Fruit fly (Drosophila melanogaster) whole organism, embryonic: ENCODE data around the gene PIP82.

Experiments used
- Atf-2 ChIP-seq: fragments of 200-800 bp; sonication (Bioruptor generic); optimal IDR thresholded peaks from 2 replicates; lab custom pipeline; 2016; ENCODE audit warnings: missing biosample characterization, missing genetic modification characterization
- CG11398 ChIP-seq: fragments of 200-800 bp; sonication (Bioruptor generic); optimal IDR thresholded peaks from 2 replicates; lab custom pipeline; 2016; ENCODE audit warnings: missing biosample characterization, missing genetic modification characterization
- CG12299 ChIP-seq: fragments of 200-800 bp; sonication (Bioruptor generic); optimal IDR thresholded peaks from 2 replicates; lab custom pipeline; 2018; ENCODE audit warnings: missing biosample characterization, mild to moderate bottlenecking, missing genetic modification characterization
- CG13296 ChIP-seq: fragments of 200-800 bp; sonication (Bioruptor generic); optimal IDR thresholded peaks from 3 replicates; lab custom pipeline; 2018; ENCODE audit warnings: missing biosample characterization, mild to moderate bottlenecking, missing genetic modification characterization
- CG14667 ChIP-seq: fragments of 200-800 bp; sonication (Bioruptor generic); IDR thresholded peaks from 2 replicates; pipeline ENCODE4 v1.3.6; 2022; ENCODE audit warnings: missing biosample characterization, missing genetic modification characterization
- CG1603 ChIP-seq: fragments of 200-800 bp; sonication (Bioruptor generic); optimal IDR thresholded peaks from 2 replicates; lab custom pipeline; 2019; ENCODE audit warnings: missing biosample characterization, mild to moderate bottlenecking, missing genetic modification characterization, moderate library complexity
- CG16815 ChIP-seq: fragments of 200-800 bp; sonication (Bioruptor generic); optimal IDR thresholded peaks from 3 replicates; lab custom pipeline; 2017; ENCODE audit warnings: missing biosample characterization, mild to moderate bottlenecking, missing genetic modification characterization
- CG16863 ChIP-seq: fragments of 200-800 bp; sonication (Bioruptor generic); optimal IDR thresholded peaks from 3 replicates; lab custom pipeline; 2016; ENCODE audit warnings: missing biosample characterization, missing genetic modification characterization
- CG17328 ChIP-seq: fragments of 200-800 bp; sonication (Bioruptor generic); IDR thresholded peaks from 2 replicates; pipeline ENCODE4 v1.3.6; 2022; ENCODE audit warnings: missing biosample characterization, missing genetic modification characterization
- CG17385 ChIP-seq: fragments of 200-800 bp; sonication (Bioruptor generic); optimal IDR thresholded peaks from 3 replicates; lab custom pipeline; 2018; ENCODE audit warnings: missing biosample characterization, mild to moderate bottlenecking, missing genetic modification characterization
- CG17829 ChIP-seq: fragments of 200-800 bp; optimal IDR thresholded peaks from 2 replicates; lab custom pipeline; 2019; ENCODE audit warnings: missing biosample characterization, mild to moderate bottlenecking, missing genetic modification characterization, moderate library complexity
- CG18476 ChIP-seq: fragments of 200-800 bp; sonication (Bioruptor generic); optimal IDR thresholded peaks from 2 replicates; lab custom pipeline; 2016; ENCODE audit warnings: missing biosample characterization, mild to moderate bottlenecking, missing genetic modification characterization
- CG2678 ChIP-seq: fragments of 200-800 bp; sonication (Bioruptor generic); optimal IDR thresholded peaks from 3 replicates; lab custom pipeline; 2019; ENCODE audit warnings: missing biosample characterization, mild to moderate bottlenecking, missing genetic modification characterization, moderate library complexity
- CG4328 ChIP-seq: fragments of 200-800 bp; sonication (Bioruptor generic); optimal IDR thresholded peaks from 3 replicates; lab custom pipeline; 2017; ENCODE audit warnings: missing biosample characterization, missing genetic modification reagents, missing genetic modification characterization
- CG4617 ChIP-seq: fragments of 200-800 bp; sonication (Bioruptor generic); optimal IDR thresholded peaks from 3 replicates; lab custom pipeline; 2016; ENCODE audit warnings: missing biosample characterization, missing genetic modification characterization, borderline replicate concordance
- CG4820 ChIP-seq: fragments of 200-800 bp; sonication (Bioruptor generic); optimal IDR thresholded peaks from 3 replicates; lab custom pipeline; 2016; ENCODE audit warnings: missing biosample characterization, missing genetic modification characterization
- CG5245 ChIP-seq: fragments of 200-800 bp; sonication (Bioruptor generic); optimal IDR thresholded peaks from 3 replicates; lab custom pipeline; 2016; ENCODE audit warnings: missing biosample characterization, missing genetic modification characterization
- CG6254 ChIP-seq: fragments of 200-800 bp; sonication (Bioruptor generic); optimal IDR thresholded peaks from 3 replicates; lab custom pipeline; 2017; ENCODE audit warnings: mild to moderate bottlenecking, missing biosample characterization, missing genetic modification reagents, missing genetic modification characterization
- CG6765 ChIP-seq: fragments of 200-800 bp; sonication (Bioruptor generic); optimal IDR thresholded peaks from 3 replicates; lab custom pipeline; 2017; ENCODE audit warnings: missing biosample characterization, mild to moderate bottlenecking, missing genetic modification characterization
- CG8388 ChIP-seq: fragments of 200-800 bp; sonication (Bioruptor generic); optimal IDR thresholded peaks from 2 replicates; lab custom pipeline; 2019; ENCODE audit warnings: missing biosample characterization, mild to moderate bottlenecking, missing genetic modification characterization, moderate library complexity
- CG8924 ChIP-seq: fragments of 200-800 bp; optimal IDR thresholded peaks from 3 replicates; lab custom pipeline; 2019; ENCODE audit warnings: missing biosample characterization, mild to moderate bottlenecking, missing genetic modification characterization, moderate library complexity
- CHES-1-like ChIP-seq: fragments of 200-800 bp; sonication (Bioruptor generic); optimal IDR thresholded peaks from 2 replicates; lab custom pipeline; 2016; ENCODE audit warnings: missing biosample characterization, missing genetic modification characterization
- Camta ChIP-seq: fragments of 200-800 bp; sonication (Bioruptor generic); optimal IDR thresholded peaks from 2 replicates; lab custom pipeline; 2016; ENCODE audit warnings: missing biosample characterization, missing genetic modification characterization
- D ChIP-seq, 2 experiments: fragments of 200-800 bp in 1 of 2; fragments of >200 bp in 1 of 2; sonication (Bioruptor generic) in 1 of 2; optimal IDR thresholded peaks; 2 replicates in 1 of 2; 3 replicates in 1 of 2; lab custom pipeline; 2017; ENCODE audit warnings: mild to moderate bottlenecking in 1 of 2, missing biosample characterization in 1 of 2, missing genetic modification characterization in 1 of 2, missing genetic modification reagents in 1 of 2
- E2f1 ChIP-seq: fragments of 200-800 bp; sonication (Bioruptor generic); IDR thresholded peaks from 2 replicates; pipeline ENCODE4 v1.3.6; 2022; ENCODE audit warnings: missing biosample characterization, missing genetic modification characterization
- Eip74EF ChIP-seq, 2 experiments: fragments of 200-800 bp in 1 of 2; fragments of >200 bp in 1 of 2; sonication (Bioruptor generic) in 1 of 2; optimal IDR thresholded peaks; 2 replicates each; lab custom pipeline; 2017 to 2019; ENCODE audit warnings: missing biosample characterization in 2 of 2, missing genetic modification characterization in 2 of 2, mild to moderate bottlenecking in 1 of 2, moderate library complexity in 1 of 2
- Lpt ChIP-seq: fragments of >200 bp; optimal IDR thresholded peaks from 2 replicates; lab custom pipeline; 2018; ENCODE audit warnings: missing biosample characterization, missing genetic modification characterization
- Meics ChIP-seq: fragments of 200-800 bp; sonication (Bioruptor generic); optimal IDR thresholded peaks from 2 replicates; lab custom pipeline; 2017; ENCODE audit warnings: missing biosample characterization, mild to moderate bottlenecking, missing genetic modification characterization
- NK7.1 ChIP-seq: fragments of 200-800 bp; sonication (Bioruptor generic); optimal IDR thresholded peaks from 3 replicates; lab custom pipeline; 2016; ENCODE audit warnings: missing biosample characterization, missing genetic modification characterization
- Ssrp ChIP-seq: fragments of 200-800 bp; sonication (Bioruptor generic); optimal IDR thresholded peaks from 2 replicates; lab custom pipeline; 2018; ENCODE audit warnings: missing biosample characterization, mild to moderate bottlenecking, missing genetic modification characterization, moderate library complexity
- ase ChIP-seq: fragments of 200-800 bp; sonication (Bioruptor generic); IDR thresholded peaks from 3 replicates; pipeline ENCODE4 v1.3.6; 2022; ENCODE audit warnings: missing biosample characterization, missing genetic modification characterization
- ci ChIP-seq: fragments of 200-800 bp; sonication (Bioruptor generic); IDR thresholded peaks from 3 replicates; pipeline ENCODE4 v1.3.6; 2022; ENCODE audit warnings: missing biosample characterization, missing genetic modification characterization
- crol ChIP-seq: fragments of 200-800 bp; sonication (Bioruptor generic); IDR thresholded peaks from 2 replicates; pipeline ENCODE4 v1.3.6; 2022; ENCODE audit warnings: missing biosample characterization, missing genetic modification characterization
- dpn ChIP-seq, 2 experiments: fragments of 200-800 bp; sonication (Bioruptor generic); optimal IDR thresholded peaks; 3 replicates each; lab custom pipeline; 2016; ENCODE audit warnings: missing biosample characterization in 2 of 2, missing genetic modification characterization in 2 of 2
- fd102C ChIP-seq: fragments of 200-800 bp; sonication (Bioruptor generic); optimal IDR thresholded peaks from 2 replicates; lab custom pipeline; 2018; ENCODE audit warnings: missing biosample characterization, mild to moderate bottlenecking, missing genetic modification characterization, moderate library complexity
- fd96Cb ChIP-seq: fragments of 200-800 bp; sonication (Bioruptor generic); optimal IDR thresholded peaks from 2 replicates; lab custom pipeline; 2018; ENCODE audit warnings: missing biosample characterization, mild to moderate bottlenecking, missing genetic modification characterization, moderate library complexity
- h ChIP-seq: fragments of >200 bp; optimal IDR thresholded peaks from 2 replicates; lab custom pipeline; 2017
- insv ChIP-seq, 2 experiments: fragments of 200-800 bp; sonication (Bioruptor generic); optimal IDR thresholded peaks; 3 replicates each; lab custom pipeline; 2016 to 2018; ENCODE audit warnings: missing biosample characterization in 2 of 2, missing genetic modification characterization in 2 of 2
- ken ChIP-seq: fragments of 200-800 bp; sonication (Bioruptor generic); IDR thresholded peaks from 3 replicates; pipeline ENCODE4 v1.3.6; 2022; ENCODE audit warnings: missing biosample characterization, missing genetic modification characterization
- nau ChIP-seq: fragments of 200-800 bp; sonication (Bioruptor generic); optimal IDR thresholded peaks from 3 replicates; lab custom pipeline; 2017; ENCODE audit warnings: missing biosample characterization, mild to moderate bottlenecking, missing genetic modification characterization, missing genetic modification reagents
- pb ChIP-seq: fragments of 200-800 bp; sonication (Bioruptor generic); optimal IDR thresholded peaks from 3 replicates; lab custom pipeline; 2016; ENCODE audit warnings: missing biosample characterization, missing genetic modification characterization
- pnt ChIP-seq: fragments of 200-800 bp; sonication (Bioruptor generic); optimal IDR thresholded peaks from 3 replicates; lab custom pipeline; 2016; ENCODE audit warnings: missing biosample characterization, missing genetic modification characterization
- psq ChIP-seq: fragments of 200-800 bp; sonication (Bioruptor generic); optimal IDR thresholded peaks from 2 replicates; lab custom pipeline; 2017; ENCODE audit warnings: missing biosample characterization, missing genetic modification characterization
- slp2 ChIP-seq: fragments of 200-800 bp; sonication (Bioruptor generic); optimal IDR thresholded peaks from 2 replicates; lab custom pipeline; 2016; ENCODE audit warnings: missing biosample characterization, missing genetic modification characterization
- tap ChIP-seq: fragments of 200-800 bp; optimal IDR thresholded peaks from 3 replicates; lab custom pipeline; 2019; ENCODE audit warnings: missing biosample characterization, mild to moderate bottlenecking, missing genetic modification characterization, moderate library complexity
- tio ChIP-seq: fragments of 200-800 bp; sonication (Bioruptor generic); optimal IDR thresholded peaks from 2 replicates; lab custom pipeline; 2017; ENCODE audit warnings: missing biosample characterization, missing genetic modification characterization, inconsistent platforms
- tll ChIP-seq, 2 experiments: fragments of 200-800 bp in 1 of 2; fragments of >200 bp in 1 of 2; sonication (Bioruptor generic) in 1 of 2; optimal IDR thresholded peaks; 2 replicates each; lab custom pipeline; 2017 to 2019; ENCODE audit warnings: missing biosample characterization in 2 of 2, missing genetic modification characterization in 2 of 2, mild to moderate bottlenecking in 1 of 2, moderate library complexity in 1 of 2
- toy ChIP-seq: fragments of 200-800 bp; sonication (Bioruptor generic); IDR thresholded peaks from 2 replicates; pipeline ENCODE4 v1.3.6; 2022; ENCODE audit warnings: missing biosample characterization, missing genetic modification characterization
- wek ChIP-seq: fragments of 200-800 bp; sonication (Bioruptor generic); optimal IDR thresholded peaks from 3 replicates; lab custom pipeline; 2018; ENCODE audit warnings: missing biosample characterization, mild to moderate bottlenecking, missing genetic modification characterization, moderate library complexity
- wor ChIP-seq: fragments of 200-800 bp; sonication (Bioruptor generic); IDR thresholded peaks from 2 replicates; pipeline ENCODE4 v1.3.6; 2022; ENCODE audit warnings: missing biosample characterization, missing genetic modification characterization

The PIP82 gene

DNA sequence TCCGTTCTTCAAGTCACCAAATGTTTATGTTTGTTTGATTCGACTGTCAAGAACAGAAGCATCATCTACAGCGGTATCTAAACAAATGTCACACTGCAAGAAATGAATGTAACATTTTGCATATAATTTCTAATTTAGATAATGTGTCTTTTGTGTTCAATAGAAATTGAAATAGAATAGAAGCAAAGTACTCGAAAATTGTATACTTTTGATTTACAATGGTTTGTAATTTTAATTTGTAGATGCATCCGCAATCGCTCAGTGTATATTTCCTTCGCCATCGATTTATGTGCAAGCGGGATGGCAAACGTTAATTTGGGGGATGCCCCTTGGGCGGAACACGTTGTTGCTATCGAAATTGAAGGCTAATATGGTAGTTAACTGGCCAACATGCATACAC is 8.7 kb upstream of the PIP82 start (continued):
- peak; percentile 71 for TF ChIP-seq CG17328 (GFP tag; lab: Robert Waterston, UW)
- peak; percentile 59; the same call in 2 of the 3 replicates for TF ChIP-seq ken (GFP tag; lab: Robert Waterston, UW)
- peak; percentile 80 for TF ChIP-seq CG1603
- peak; percentile 7 for TF ChIP-seq NK7.1 (GFP tag; lab: Kevin White, UChicago)
- peak; percentile 8 for TF ChIP-seq tio
- TF ChIP-seq CG8388 (GFP tag; lab: Kevin White, UChicago): peak; percentile 68
- peak; percentile 36 for TF ChIP-seq CG6254 (GFP tag; lab: Kevin White, UChicago)
- peak; percentile 20 for TF ChIP-seq nau (GFP tag; lab: Kevin White, UChicago)
- TF ChIP-seq CG4617 (GFP tag; lab: Kevin White, UChicago): no peak
- peak; percentile 30 for TF ChIP-seq CG18476
- peak; percentile 40; the same call in 1 of the 2 replicates for TF ChIP-seq wor
- TF ChIP-seq fd102C (GFP tag; lab: Kevin White, UChicago): no peak
- TF ChIP-seq CG12299: peak; percentile 30
- peak; percentile 70 for TF ChIP-seq tap
- peak; percentile 78 for TF ChIP-seq ci (GFP tag; lab: Robert Waterston, UW)
- no peak for TF ChIP-seq CG14667 (GFP tag; lab: Robert Waterston, UW)
- TF ChIP-seq Eip74EF (GFP tag; optimal IDR thresholded peaks at IDR 0.05; lab: Kevin White, UChicago): peak in 1 of 2 experiments; percentile 68
- TF ChIP-seq CG4328 (GFP tag; lab: Kevin White, UChicago): peak; percentile 12
- TF ChIP-seq Camta: peak; percentile 64
- peak; percentile 14 for TF ChIP-seq Atf-2 (GFP tag; lab: Kevin White, UChicago)
- peak; percentile 79 for TF ChIP-seq CG2678
- no peak for TF ChIP-seq D (optimal IDR thresholded peaks at IDR 0.05; lab: Kevin White, UChicago)
- TF ChIP-seq D (GFP tag; optimal IDR thresholded peaks at IDR 0.05; lab: Kevin White, UChicago): peak; percentile 52
- peak; percentile 70 for TF ChIP-seq fd96Cb (tag; lab: Kevin White, UChicago)
- TF ChIP-seq CG16863 (GFP tag; lab: Kevin White, UChicago): peak; percentile 45
- peak; percentile 10 for TF ChIP-seq wek (GFP tag; lab: Kevin White, UChicago)
- peak; percentile 61 for TF ChIP-seq CG17385 (GFP tag; lab: Kevin White, UChicago)
- peak; percentile 42 to 56 for TF ChIP-seq dpn (GFP tag; optimal IDR thresholded peaks at IDR 0.05; lab: Kevin White, UChicago)
- peak; percentile 8 for TF ChIP-seq pb (GFP tag; lab: Kevin White, UChicago)
- TF ChIP-seq CG4820 (GFP tag; lab: Kevin White, UChicago): peak; percentile 63
- peak; percentile 59 for TF ChIP-seq CG5245
- TF ChIP-seq CG13296 (GFP tag; lab: Kevin White, UChicago): peak; percentile 61
- TF ChIP-seq crol (GFP tag; lab: Robert Waterston, UW): no peak
- TF ChIP-seq pnt: peak; percentile 49
- TF ChIP-seq CG16815 (GFP tag; lab: Kevin White, UChicago): peak; percentile 21
- TF ChIP-seq CG17829 (tag; lab: Kevin White, UChicago): peak; percentile 72
- 0 out of 3 replicates have a peak, but pooled peaks have one; percentile 38 for TF ChIP-seq ase
- no peak for TF ChIP-seq Lpt (GFP tag; lab: Kevin White, UChicago)
- TF ChIP-seq CG8924 (tag; lab: Kevin White, UChicago): peak; percentile 57
- no peak for TF ChIP-seq h (lab: Kevin White, UChicago)
- no peak for TF ChIP-seq insv (GFP tag; optimal IDR thresholded peaks at IDR 0.05; lab: Kevin White, UChicago)
- TF ChIP-seq Ssrp: peak; percentile 54
- TF ChIP-seq slp2: peak; percentile 61
- peak; percentile 20 for TF ChIP-seq CG11398 (GFP tag; lab: Kevin White, UChicago)
- no peak for TF ChIP-seq toy (GFP tag; lab: Robert Waterston, UW)
- TF ChIP-seq CG6765 (GFP tag; lab: Kevin White, UChicago): peak; percentile 45
- no peak for TF ChIP-seq CHES-1-like
- no peak for TF ChIP-seq psq (GFP tag; lab: Kevin White, UChicago)
- TF ChIP-seq E2f1 (GFP tag; lab: Robert Waterston, UW): peak; percentile 65
- no peak for TF ChIP-seq tll (GFP tag; optimal IDR thresholded peaks at IDR 0.05; lab: Kevin White, UChicago)
- TF ChIP-seq Meics (GFP tag; lab: Kevin White, UChicago): peak; percentile 60
